Fruit fly (Drosophila melanogaster) S2 (cell line): ENCODE results near the gene slif.

Experiments used
- CG8478 ChIP-seq: fragments of >200 bp; optimal IDR thresholded peaks from 2 replicates; lab custom pipeline; 2018
- CTCF ChIP-seq, 2 experiments: fragments of >200 bp; optimal IDR thresholded peaks; 2 replicates each; lab custom pipeline; 2018

- TF ChIP-seq CTCF (optimal IDR thresholded peaks at IDR 0.05; lab: Kevin White, UChicago) (no peak), CG8478 (lab: Kevin White, UChicago) (no peak)
Observed at dm6 chr3L:22887677-22888076, 6.8 kb downstream of the slif start.
